Worm (Caenorhabditis elegans): ENCODE data around the gene fat-6.

ce11 chrIV:11882534-11882933 lies 33.0 kb downstream of the fat-6 start:
- no peak for TF ChIP-seq ztf-29 (GFP tag; IDR thresholded peaks at IDR 0.05)
- TF ChIP-seq ztf-23 (GFP tag; IDR thresholded peaks at IDR 0.05), result no peak
- no peak for TF ChIP-seq ref-1 (GFP tag; conservative IDR thresholded peaks at IDR 0.05)
- no peak for TF ChIP-seq flt-1 (GFP tag; IDR thresholded peaks at IDR 0.05)
- no peak for TF ChIP-seq cog-1 (tag; optimal IDR thresholded peaks at IDR 0.05)
- no peak for TF ChIP-seq med-1 (GFP tag; optimal IDR thresholded peaks at IDR 0.05; ENCODE audit: insufficient read depth)
